Worm (Caenorhabditis elegans): ENCODE measurements around the gene srh-258.

Gene srh-258

DNA sequence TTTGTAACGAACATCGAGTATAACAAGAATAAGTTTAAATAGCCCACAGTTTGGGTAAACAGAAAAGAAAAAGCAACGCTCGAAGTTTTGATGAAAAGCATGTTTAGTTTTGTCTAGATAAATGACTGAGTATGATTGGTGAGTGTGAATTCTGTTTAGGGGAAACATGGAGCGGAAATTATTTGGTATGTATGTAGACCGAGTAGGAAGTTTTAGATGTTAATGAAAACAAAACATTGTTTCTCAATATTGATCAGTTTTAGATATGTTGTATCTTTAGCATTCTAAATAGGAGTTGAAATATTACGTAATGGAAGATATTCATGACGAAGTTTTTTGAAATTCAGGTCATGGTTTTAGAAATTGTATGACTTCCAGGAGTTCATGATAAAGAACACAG is 7.7 kb downstream of the srh-258 start, which contains the start of gene srbc-63:
TSS of gene srbc-63 (minus strand) at position 101 of the 400 bp plus-strand sequence.
- TF ChIP-seq T22C8.4 (GFP tag; IDR thresholded peaks at IDR 0.05) (no peak), tab-1 (GFP tag; IDR thresholded peaks at IDR 0.05) (no peak), ztf-23 (GFP tag; IDR thresholded peaks at IDR 0.05) (no peak), med-1 (GFP tag; optimal IDR thresholded peaks at IDR 0.05; ENCODE audit: insufficient read depth) (no peak), flt-1 (GFP tag; IDR thresholded peaks at IDR 0.05) (no peak), ztf-29 (GFP tag; IDR thresholded peaks at IDR 0.05) (no peak), cog-1 (tag; optimal IDR thresholded peaks at IDR 0.05) (no peak), klf-2 (GFP tag; conservative IDR thresholded peaks at IDR 0.05) (no peak), ref-1 (GFP tag; conservative IDR thresholded peaks at IDR 0.05) (no peak)

DNA sequence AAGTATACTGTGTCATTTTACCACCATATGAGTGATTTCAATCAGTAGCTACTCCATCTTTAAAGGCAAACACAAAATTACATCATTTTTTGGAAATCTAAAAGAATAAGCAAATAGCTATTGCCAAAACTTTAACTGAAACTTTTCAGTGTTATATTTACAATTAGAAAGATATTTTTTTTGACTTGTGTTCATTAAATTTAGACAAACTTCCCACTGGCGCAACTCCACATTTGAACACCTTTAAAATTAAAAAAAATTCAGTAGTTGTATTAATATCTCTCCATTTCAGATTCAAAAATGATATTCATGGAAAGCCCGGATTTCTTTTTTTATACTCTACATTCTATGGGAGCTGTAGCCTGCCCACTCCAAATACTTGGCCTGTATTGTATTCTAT is 8.9 kb downstream of the srh-258 start, which contains the start of gene srh-264:
TSS of gene srh-264 (plus strand) at position 301 of the 400 bp plus-strand sequence.
- TF ChIP-seq ztf-29 (GFP tag; IDR thresholded peaks at IDR 0.05) (no peak), flt-1 (GFP tag; IDR thresholded peaks at IDR 0.05) (no peak), ztf-23 (GFP tag; IDR thresholded peaks at IDR 0.05) (no peak), klf-2 (GFP tag; conservative IDR thresholded peaks at IDR 0.05) (no peak), cog-1 (tag; optimal IDR thresholded peaks at IDR 0.05) (no peak), T22C8.4 (GFP tag; IDR thresholded peaks at IDR 0.05) (no peak)

- TF ChIP-seq klf-2 (GFP tag; conservative IDR thresholded peaks at IDR 0.05) (no peak), med-1 (GFP tag; optimal IDR thresholded peaks at IDR 0.05; ENCODE audit: insufficient read depth) (no peak), ztf-29 (GFP tag; IDR thresholded peaks at IDR 0.05) (no peak), T22C8.4 (GFP tag; IDR thresholded peaks at IDR 0.05) (no peak), ztf-23 (GFP tag; IDR thresholded peaks at IDR 0.05) (no peak), ref-1 (GFP tag; conservative IDR thresholded peaks at IDR 0.05) (no peak), flt-1 (GFP tag; IDR thresholded peaks at IDR 0.05) (no peak), tab-1 (GFP tag; IDR thresholded peaks at IDR 0.05) (no peak), cog-1 (tag; optimal IDR thresholded peaks at IDR 0.05) (no peak)
These were observed 11.0 kb downstream of the srh-258 start, which contains the start of gene srh-265 for ce11 chrV:15415951-15416350. TSS of gene srh-265 (plus strand) at chrV:15416251.

DNA sequence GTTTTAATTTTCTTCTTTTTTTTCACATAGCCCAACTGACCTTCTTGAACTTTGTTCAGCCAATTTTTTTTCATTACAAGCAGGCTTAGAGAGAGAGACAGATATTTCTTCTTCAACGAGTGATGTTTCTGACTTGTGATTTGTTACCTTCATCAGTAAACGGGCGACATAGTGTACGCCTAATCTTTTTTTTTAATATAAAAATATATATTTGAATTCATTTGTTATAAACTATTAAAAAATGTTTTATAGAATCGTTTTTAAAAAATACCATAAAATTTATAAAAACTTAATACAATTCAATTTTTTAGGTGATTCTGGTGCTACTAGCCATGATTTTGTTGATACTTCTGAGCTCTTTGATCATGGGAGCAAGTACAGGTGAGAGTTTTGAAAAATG is 12.9 kb downstream of the srh-258 start, which contains the start of gene T06E6.10:
TSS of gene T06E6.10 (plus strand) at position 301 of the 400 bp plus-strand sequence.
- TF ChIP-seq med-1 (GFP tag; optimal IDR thresholded peaks at IDR 0.05; ENCODE audit: insufficient read depth) (no peak), ztf-23 (GFP tag; IDR thresholded peaks at IDR 0.05) (no peak), flt-1 (GFP tag; IDR thresholded peaks at IDR 0.05) (no peak), klf-2 (GFP tag; conservative IDR thresholded peaks at IDR 0.05) (no peak), tab-1 (GFP tag; IDR thresholded peaks at IDR 0.05) (no peak), ztf-29 (GFP tag; IDR thresholded peaks at IDR 0.05) (no peak), T22C8.4 (GFP tag; IDR thresholded peaks at IDR 0.05) (no peak), cog-1 (tag; optimal IDR thresholded peaks at IDR 0.05) (no peak), ref-1 (GFP tag; conservative IDR thresholded peaks at IDR 0.05) (no peak)

- TF ChIP-seq klf-2 (GFP tag; conservative IDR thresholded peaks at IDR 0.05) (no peak), tab-1 (GFP tag; IDR thresholded peaks at IDR 0.05) (no peak), ztf-23 (GFP tag; IDR thresholded peaks at IDR 0.05) (no peak), flt-1 (GFP tag; IDR thresholded peaks at IDR 0.05) (no peak), T22C8.4 (GFP tag; IDR thresholded peaks at IDR 0.05) (no peak), cog-1 (tag; optimal IDR thresholded peaks at IDR 0.05) (no peak), med-1 (GFP tag; optimal IDR thresholded peaks at IDR 0.05; ENCODE audit: insufficient read depth) (no peak), ztf-29 (GFP tag; IDR thresholded peaks at IDR 0.05) (no peak), ref-1 (GFP tag; conservative IDR thresholded peaks at IDR 0.05) (no peak)
These were observed 18.6 kb downstream of the srh-258 start, which contains the start of gene fbxa-104 for ce11 chrV:15423601-15424000. TSS of gene fbxa-104 (minus strand) at chrV:15423683.

DNA sequence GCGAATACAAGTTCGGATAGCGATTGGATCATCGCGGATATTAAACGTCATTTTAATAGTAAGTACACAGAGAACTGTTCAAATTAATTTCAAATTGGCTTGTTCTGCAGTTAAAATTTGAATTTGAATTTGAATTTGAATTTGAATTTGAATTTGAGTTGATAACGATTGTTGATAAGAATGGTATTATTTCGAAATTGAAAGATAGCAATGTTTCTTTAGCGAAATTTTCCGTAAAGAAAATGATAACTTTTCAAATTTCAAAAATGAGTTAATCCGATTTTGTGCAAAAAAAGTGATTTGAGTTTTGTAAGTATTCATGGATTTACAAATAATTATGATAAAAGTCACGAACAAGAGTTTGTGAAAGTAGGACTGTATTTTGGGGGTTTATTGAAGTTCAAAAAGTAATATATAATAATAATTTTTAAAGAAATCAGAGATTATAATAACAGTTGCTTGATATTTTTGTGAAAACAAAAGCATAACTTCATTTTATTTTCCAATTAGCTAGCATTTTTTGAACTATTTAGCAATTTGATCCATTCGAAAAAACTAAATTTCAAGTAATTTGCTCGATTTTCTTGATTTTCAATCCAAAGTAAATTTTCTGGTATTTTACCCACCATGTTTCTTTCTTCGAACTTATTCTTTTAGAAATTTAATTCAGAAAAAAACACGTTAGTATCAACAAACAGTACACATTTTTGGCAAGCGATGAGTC is 20.6 kb downstream of the srh-258 start, which contains the start of gene Y36E3A.2:
TSS of gene Y36E3A.2 (plus strand) at position 674 of the 724 bp plus-strand sequence.
- no peak for TF ChIP-seq med-1 (GFP tag; optimal IDR thresholded peaks at IDR 0.05; ENCODE audit: insufficient read depth)
- no peak for TF ChIP-seq T22C8.4 (GFP tag; IDR thresholded peaks at IDR 0.05)
- no peak for TF ChIP-seq klf-2 (GFP tag; conservative IDR thresholded peaks at IDR 0.05)
- TF ChIP-seq ztf-29 (GFP tag; IDR thresholded peaks at IDR 0.05) = no peak
- TF ChIP-seq tab-1 (GFP tag; IDR thresholded peaks at IDR 0.05) = no peak
- no peak for TF ChIP-seq ztf-23 (GFP tag; IDR thresholded peaks at IDR 0.05)

DNA sequence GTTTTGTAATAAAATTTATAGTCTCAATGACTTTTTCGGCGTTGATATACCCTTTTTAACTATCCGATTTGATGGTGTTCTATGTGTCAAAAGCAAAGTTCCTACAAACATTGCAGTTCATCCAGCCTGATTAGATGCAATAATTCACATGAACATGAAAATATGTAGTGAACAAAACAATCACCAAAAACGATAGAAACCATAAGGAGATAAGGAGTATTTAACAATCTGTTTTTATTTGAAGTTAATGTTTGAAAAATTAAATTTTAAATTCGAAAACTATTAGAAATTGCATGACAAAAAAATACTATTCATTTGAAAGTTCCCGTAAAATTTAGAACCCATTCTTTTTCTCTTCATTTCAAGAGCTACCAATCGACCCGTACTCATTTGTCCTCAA is 22.0 kb downstream of the srh-258 start, which contains the start of gene fbxa-209:
TSS of gene fbxa-209 (minus strand) at position 101 of the 400 bp plus-strand sequence.
- TF ChIP-seq ztf-23 (GFP tag; IDR thresholded peaks at IDR 0.05) (no peak), tab-1 (GFP tag; IDR thresholded peaks at IDR 0.05) (no peak), klf-2 (GFP tag; conservative IDR thresholded peaks at IDR 0.05) (no peak), ref-1 (GFP tag; conservative IDR thresholded peaks at IDR 0.05) (no peak), T22C8.4 (GFP tag; IDR thresholded peaks at IDR 0.05) (no peak), med-1 (GFP tag; optimal IDR thresholded peaks at IDR 0.05; ENCODE audit: insufficient read depth) (no peak), flt-1 (GFP tag; IDR thresholded peaks at IDR 0.05) (no peak), ztf-29 (GFP tag; IDR thresholded peaks at IDR 0.05) (no peak), cog-1 (tag; optimal IDR thresholded peaks at IDR 0.05) (no peak)

ce11 chrV:15431322-15432052 is 26.5 kb downstream of the srh-258 start:
- TF ChIP-seq med-1 (GFP tag; optimal IDR thresholded peaks at IDR 0.05; ENCODE audit: insufficient read depth) (no peak), tab-1 (GFP tag; IDR thresholded peaks at IDR 0.05) (no peak), ztf-23 (GFP tag; IDR thresholded peaks at IDR 0.05) (no peak), ref-1 (GFP tag; conservative IDR thresholded peaks at IDR 0.05) (no peak), T22C8.4 (GFP tag; IDR thresholded peaks at IDR 0.05) (no peak), ztf-29 (GFP tag; IDR thresholded peaks at IDR 0.05) (no peak), flt-1 (GFP tag; IDR thresholded peaks at IDR 0.05) (no peak), cog-1 (tag; optimal IDR thresholded peaks at IDR 0.05) (no peak), klf-2 (GFP tag; conservative IDR thresholded peaks at IDR 0.05) (no peak)

ce11 chrV:15432457-15432856 is 27.5 kb downstream of the srh-258 start, which contains the start of gene T26H5.8:
TSS of gene T26H5.8 (minus strand) at chrV:15432726.
- TF ChIP-seq ztf-23 (GFP tag; IDR thresholded peaks at IDR 0.05) (no peak), ref-1 (GFP tag; conservative IDR thresholded peaks at IDR 0.05) (no peak), med-1 (GFP tag; optimal IDR thresholded peaks at IDR 0.05; ENCODE audit: insufficient read depth) (no peak), cog-1 (tag; optimal IDR thresholded peaks at IDR 0.05) (no peak), flt-1 (GFP tag; IDR thresholded peaks at IDR 0.05) (no peak), ztf-29 (GFP tag; IDR thresholded peaks at IDR 0.05) (no peak), tab-1 (GFP tag; IDR thresholded peaks at IDR 0.05) (no peak), T22C8.4 (GFP tag; IDR thresholded peaks at IDR 0.05) (no peak), klf-2 (GFP tag; conservative IDR thresholded peaks at IDR 0.05) (no peak)
